Worm (Caenorhabditis elegans): ENCODE data around the gene F13H8.2.

- TF ChIP-seq nhr-76 (tag; optimal IDR thresholded peaks at IDR 0.05): no peak
- no peak for TF ChIP-seq nhr-12 (tag; optimal IDR thresholded peaks at IDR 0.05)
- no peak for TF ChIP-seq elt-3 (tag; optimal IDR thresholded peaks at IDR 0.05)
- TF ChIP-seq unc-62 (GFP tag; optimal IDR thresholded peaks at IDR 0.05): no peak
Measured at ce11 chrII:6248503-6248902, 21.7 kb upstream of the F13H8.2 start.
